Fruit fly (Drosophila melanogaster): Measurements from ENCODE around the gene rtv.

DNA sequence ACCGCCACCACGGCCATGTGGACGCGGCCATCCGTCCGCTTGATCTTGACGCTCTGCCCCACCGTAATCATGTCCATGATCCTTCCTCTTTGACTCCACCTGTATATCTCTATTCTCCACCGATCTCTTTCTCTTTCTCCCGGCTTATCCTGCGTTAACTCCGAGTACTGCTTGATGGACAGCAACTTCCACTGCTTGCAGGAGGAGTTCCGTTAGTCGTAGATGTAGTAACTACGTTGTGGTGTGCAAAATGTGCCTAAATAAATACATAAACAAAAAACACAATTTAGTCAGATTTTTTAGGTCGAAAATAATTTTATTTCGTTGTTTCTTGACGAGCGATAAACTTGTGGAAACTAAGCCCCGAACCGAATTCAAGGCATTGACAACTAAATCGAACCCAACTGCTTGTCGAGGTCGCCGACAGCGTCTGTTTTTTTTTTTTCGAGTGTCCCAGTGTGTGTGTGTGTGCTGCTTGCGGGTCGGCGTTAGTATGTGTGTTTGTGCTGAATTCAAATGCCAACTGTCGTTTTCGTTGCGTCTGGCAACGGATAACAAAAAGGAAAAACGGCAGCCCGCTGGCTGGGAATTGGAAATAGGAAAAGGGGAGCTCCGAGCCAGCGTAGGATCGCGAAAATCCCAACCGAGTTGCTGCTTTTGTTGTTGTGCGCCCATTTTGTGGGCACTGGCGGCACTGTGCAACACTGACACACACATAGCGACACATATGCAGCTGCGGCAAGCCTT lies 17.8 kb downstream of the rtv start:
- TF ChIP-seq CG8478 (optimal IDR thresholded peaks at IDR 0.05), result no peak
- TF ChIP-seq CTCF (optimal IDR thresholded peaks at IDR 0.05), result no peak

Measured in S2 (cell line).